Fruit fly (Drosophila melanogaster) whole organism: ENCODE results near the gene Tgs1.

Experiments
- CG8478 ChIP-seq: fragments of >200 bp; optimal IDR thresholded peaks from 2 replicates; lab custom pipeline; 2018; ENCODE audit warnings: inconsistent platforms
- Dll ChIP-seq: fragments of >200 bp; optimal IDR thresholded peaks from 2 replicates; lab custom pipeline; 2017
- EcR ChIP-seq, 2 experiments: fragments of >200 bp; optimal IDR thresholded peaks; 2 replicates each; lab custom pipeline; 2017; ENCODE audit warnings: missing biosample characterization in 2 of 2, missing genetic modification characterization in 2 of 2, missing genetic modification reagents in 2 of 2
- pan ChIP-seq: fragments of >200 bp; optimal IDR thresholded peaks from 2 replicates; lab custom pipeline; 2017
- psq ChIP-seq: fragments of >200 bp; optimal IDR thresholded peaks from 2 replicates; lab custom pipeline; 2017
- usp ChIP-seq: fragments of >200 bp; optimal IDR thresholded peaks from 2 replicates; lab custom pipeline; 2017; ENCODE audit warnings: missing biosample characterization, missing genetic modification characterization, mixed read lengths

dm6 chr3R:18215300-18215699 lies 40.0 kb upstream of the Tgs1 start:
- no peak for TF ChIP-seq psq (lab: Kevin White, UChicago)
- no peak for TF ChIP-seq usp (GFP tag; lab: Kevin White, UChicago)
- TF ChIP-seq pan = no peak
- no peak for TF ChIP-seq CG8478 (lab: Kevin White, UChicago)
- no peak for TF ChIP-seq EcR (GFP tag; optimal IDR thresholded peaks at IDR 0.05; lab: Kevin White, UChicago)
- TF ChIP-seq Dll (lab: Kevin White, UChicago) = no peak
